Worm (Caenorhabditis elegans) whole organism, L4/young adult: ENCODE data around the gene srd-18.

ENCODE experiments used
- W03F9.2 ChIP-seq: fragments of 150-350 bp; optimal IDR thresholded peaks from 2 replicates; lab custom pipeline; 2014; ENCODE audit warnings: missing biosample characterization, missing genetic modification characterization
- dao-5 ChIP-seq: sonication (generic microtip); optimal IDR thresholded peaks from 2 replicates; lab custom pipeline; 2016; ENCODE audit warnings: missing genotype, missing genetic modification characterization, moderate library complexity, missing compliant biosample characterization
- him-1 ChIP-seq: sonication (generic microtip); optimal IDR thresholded peaks from 2 replicates; lab custom pipeline; 2016; ENCODE audit warnings: missing genotype, missing genetic modification reagents, missing genetic modification characterization, missing compliant biosample characterization

- TF ChIP-seq W03F9.2: no peak
- no peak for TF ChIP-seq dao-5 (tag; lab: Kevin White, UChicago)
- TF ChIP-seq him-1: no peak
Observed at ce11 chrV:13445229-13445949, 18.7 kb upstream of the srd-18 start, which contains the start of gene Y2H9A.4.
